Worm (Caenorhabditis elegans) whole organism, L4/young adult: ENCODE measurements around the gene hlh-34.

Experiments
- W03F9.2 ChIP-seq: fragments of 150-350 bp; optimal IDR thresholded peaks from 2 replicates; lab custom pipeline; 2014; ENCODE audit warnings: missing biosample characterization, missing genetic modification characterization
- dao-5 ChIP-seq: sonication (generic microtip); optimal IDR thresholded peaks from 2 replicates; lab custom pipeline; 2016; ENCODE audit warnings: missing genotype, missing genetic modification characterization, moderate library complexity, missing compliant biosample characterization
- him-1 ChIP-seq: sonication (generic microtip); optimal IDR thresholded peaks from 2 replicates; lab custom pipeline; 2016; ENCODE audit warnings: missing genotype, missing genetic modification reagents, missing genetic modification characterization, missing compliant biosample characterization

hlh-34 gene

ce11 chrV:13715223-13715686 is 8.1 kb upstream of the hlh-34 start, which contains the start of gene zipt-9:
zipt-9 (minus strand) TSS chrV:13715273.
- no peak for TF ChIP-seq W03F9.2 (tag; lab: Kevin White, UChicago)
- peak; percentile 30 for TF ChIP-seq him-1 (tag; lab: Kevin White, UChicago)
- no peak for TF ChIP-seq dao-5 (tag; lab: Kevin White, UChicago)

ce11 chrV:13711060-13711459 is 3.9 kb upstream of the hlh-34 start, which contains the start of gene srx-96:
srx-96 (plus strand) TSS chrV:13711360.
- TF ChIP-seq him-1 (tag; lab: Kevin White, UChicago) = no peak
- TF ChIP-seq dao-5 (tag; lab: Kevin White, UChicago) = no peak
- TF ChIP-seq W03F9.2 (tag; lab: Kevin White, UChicago) = no peak

- TF ChIP-seq him-1 (tag; lab: Kevin White, UChicago) = no peak
- no peak for TF ChIP-seq dao-5 (tag; lab: Kevin White, UChicago)
- no peak for TF ChIP-seq W03F9.2 (tag; lab: Kevin White, UChicago)
Observed at ce11 chrV:13703960-13704359, 3.2 kb downstream of the hlh-34 start, which contains the start of gene T01D3.3. T01D3.3 (plus strand) TSS chrV:13704271.

- no peak for TF ChIP-seq W03F9.2 (tag; lab: Kevin White, UChicago)
Observed at ce11 chrV:13694103-13694502, 13.1 kb downstream of the hlh-34 start.

- TF ChIP-seq W03F9.2 (tag; lab: Kevin White, UChicago) (no peak), dao-5 (tag; lab: Kevin White, UChicago) (no peak), him-1 (tag; lab: Kevin White, UChicago) (no peak)
Observed at ce11 chrV:13690276-13690675, 16.9 kb downstream of the hlh-34 start.

- TF ChIP-seq dao-5 (tag; lab: Kevin White, UChicago) (no peak), W03F9.2 (tag; lab: Kevin White, UChicago) (no peak), him-1 (tag; lab: Kevin White, UChicago) (no peak)
Observed at ce11 chrV:13689592-13689991, 17.6 kb downstream of the hlh-34 start, which contains the start of gene T01D3.1. T01D3.1 (plus strand) TSS chrV:13689892.

- TF ChIP-seq dao-5 (tag; lab: Kevin White, UChicago) (no peak), W03F9.2 (tag; lab: Kevin White, UChicago) (no peak), him-1 (tag; lab: Kevin White, UChicago) (no peak)
Observed at ce11 chrV:13687504-13687903, 19.7 kb downstream of the hlh-34 start.

ce11 chrV:13686513-13686912 is 20.7 kb downstream of the hlh-34 start:
- TF ChIP-seq dao-5 (tag; lab: Kevin White, UChicago) (no peak), W03F9.2 (tag; lab: Kevin White, UChicago) (no peak), him-1 (tag; lab: Kevin White, UChicago) (no peak)

ce11 chrV:13681445-13681844 is 25.8 kb downstream of the hlh-34 start:
- no peak for TF ChIP-seq him-1 (tag; lab: Kevin White, UChicago)
- no peak for TF ChIP-seq dao-5 (tag; lab: Kevin White, UChicago)
- no peak for TF ChIP-seq W03F9.2 (tag; lab: Kevin White, UChicago)

- TF ChIP-seq W03F9.2 (tag; lab: Kevin White, UChicago) (no peak), him-1 (tag; lab: Kevin White, UChicago) (no peak), dao-5 (tag; lab: Kevin White, UChicago) (no peak)
Observed at ce11 chrV:13679859-13680258, 27.3 kb downstream of the hlh-34 start.

- peak; percentile 85 for TF ChIP-seq W03F9.2 (tag; lab: Kevin White, UChicago)
- TF ChIP-seq dao-5 (tag; lab: Kevin White, UChicago) = no peak
- TF ChIP-seq him-1 (tag; lab: Kevin White, UChicago) = peak; percentile 54
Observed at ce11 chrV:13678542-13678941, 28.7 kb downstream of the hlh-34 start, which contains the start of the genes tag-65 and ccz-1. tag-65 (minus strand) TSS chrV:13678587. ccz-1 (plus strand) TSS chrV:13678875.

ce11 chrV:13671911-13672639 is 35.1 kb downstream of the hlh-34 start, which contains the start of the genes mip-2 and F58G11.4:
mip-2 (minus strand) TSS chrV:13671958.
F58G11.4 (plus strand) TSS chrV:13672589.
- TF ChIP-seq W03F9.2 (tag; lab: Kevin White, UChicago) = no peak
- no peak for TF ChIP-seq him-1 (tag; lab: Kevin White, UChicago)
- TF ChIP-seq dao-5 (tag; lab: Kevin White, UChicago) = no peak

ce11 chrV:13669170-13669569 is 38.0 kb downstream of the hlh-34 start:
- TF ChIP-seq W03F9.2 (tag; lab: Kevin White, UChicago) = no peak
- no peak for TF ChIP-seq him-1 (tag; lab: Kevin White, UChicago)

ce11 chrV:13668337-13668736 is 38.9 kb downstream of the hlh-34 start:
- TF ChIP-seq dao-5 (tag; lab: Kevin White, UChicago) (no peak), W03F9.2 (tag; lab: Kevin White, UChicago) (no peak), him-1 (tag; lab: Kevin White, UChicago) (no peak)
